Fruit fly (Drosophila melanogaster): ENCODE measurements around the gene Hsp60A.

Hsp60A gene

DNA sequence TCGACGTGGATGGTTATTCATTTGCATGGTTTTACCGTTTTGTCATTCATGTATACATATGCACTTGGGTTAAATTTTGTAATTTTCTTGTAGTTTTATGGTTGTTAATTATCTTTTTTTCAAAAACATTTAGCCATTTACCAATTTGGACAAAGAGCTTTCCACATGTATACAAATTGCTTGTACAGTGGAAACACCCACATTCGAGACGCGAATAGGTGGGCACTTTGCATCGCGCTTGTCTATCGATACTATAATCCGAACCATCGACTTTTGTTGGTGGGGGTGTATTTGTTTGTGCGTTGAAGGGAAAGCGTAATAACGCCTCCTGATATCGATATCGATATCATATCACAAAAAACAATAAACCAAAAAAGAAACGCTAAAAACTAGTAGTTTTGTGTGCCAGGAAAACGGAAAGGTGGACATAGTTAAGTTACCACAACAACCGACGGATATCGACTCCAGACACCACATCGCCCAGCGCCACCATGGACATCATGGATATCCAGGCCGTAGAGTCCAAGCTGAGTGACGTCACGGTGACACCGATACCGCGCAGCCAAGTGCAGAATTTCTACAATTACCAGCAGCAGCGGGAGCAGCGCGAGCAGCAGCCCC, 29.4 kb downstream of the Hsp60A start, which contains the start of gene CDK2AP1 (continued):
- TF ChIP-seq CG4707 (GFP tag; optimal IDR thresholded peaks at IDR 0.05) = no peak
- TF ChIP-seq cas (GFP tag; IDR thresholded peaks at IDR 0.05) = no peak
- TF ChIP-seq CG11504 (tag; optimal IDR thresholded peaks at IDR 0.05) = no peak
- TF ChIP-seq Awh (GFP tag; IDR thresholded peaks at IDR 0.05) = no peak
- no peak for TF ChIP-seq CG10543 (GFP tag; optimal IDR thresholded peaks at IDR 0.05)
- peak; percentile 9; the same call in 1 of the 2 replicates for TF ChIP-seq Xrp1 (GFP tag; IDR thresholded peaks at IDR 0.05)
- TF ChIP-seq CG6791 (GFP tag; IDR thresholded peaks at IDR 0.05; ENCODE audit: partially characterized antibody) = peak; percentile 87
- no peak for TF ChIP-seq Usf (GFP tag; optimal IDR thresholded peaks at IDR 0.05)
- peak; percentile 81 for TF ChIP-seq Sry-δ (GFP tag; optimal IDR thresholded peaks at IDR 0.05)
- TF ChIP-seq MTF-1 (GFP tag; optimal IDR thresholded peaks at IDR 0.05; ENCODE audit: borderline replicate concordance) = no peak
- TF ChIP-seq jing (GFP tag; optimal IDR thresholded peaks at IDR 0.05) = no peak
- TF ChIP-seq ci (GFP tag; IDR thresholded peaks at IDR 0.05) = no peak
- TF ChIP-seq dmrt99B (tag; optimal IDR thresholded peaks at IDR 0.05) = no peak
- TF ChIP-seq CG7271 (tag; optimal IDR thresholded peaks at IDR 0.05) = no peak
- TF ChIP-seq chm (GFP tag; IDR thresholded peaks at IDR 0.05) = no peak
- no peak for TF ChIP-seq Nf-YC (tag; optimal IDR thresholded peaks at IDR 0.05)
- TF ChIP-seq Bdp1 (GFP tag; optimal IDR thresholded peaks at IDR 0.05) = no peak
- peak; percentile 74 for TF ChIP-seq Opbp (GFP tag; IDR thresholded peaks at IDR 0.05; ENCODE audit: partially characterized antibody)
- TF ChIP-seq trem (tag; optimal IDR thresholded peaks at IDR 0.05) = peak; percentile 44
- no peak for TF ChIP-seq Jarid2 (GFP tag; optimal IDR thresholded peaks at IDR 0.05)
- peak; percentile 72 for TF ChIP-seq CG7963 (GFP tag; IDR thresholded peaks at IDR 0.05; ENCODE audit: partially characterized antibody)
- no peak for TF ChIP-seq TFAM (GFP tag; optimal IDR thresholded peaks at IDR 0.05)
- peak; percentile 39 for TF ChIP-seq Dek (tag; optimal IDR thresholded peaks at IDR 0.05)
- TF ChIP-seq CG30020 (tag; optimal IDR thresholded peaks at IDR 0.05) = peak; percentile 94
- no peak for TF ChIP-seq Spps (tag; optimal IDR thresholded peaks at IDR 0.05)
- no peak for TF ChIP-seq h (optimal IDR thresholded peaks at IDR 0.05)
- TF ChIP-seq CG2678 (tag; optimal IDR thresholded peaks at IDR 0.05) = peak; percentile 35
- peak; percentile 19 for TF ChIP-seq CG8290 (GFP tag; optimal IDR thresholded peaks at IDR 0.05)
- TF ChIP-seq CG8290 (tag; optimal IDR thresholded peaks at IDR 0.05) = no peak
- TF ChIP-seq CG12659 (GFP tag; optimal IDR thresholded peaks at IDR 0.05) = peak; percentile 50
- peak; percentile 70 for TF ChIP-seq Bgb (GFP tag; IDR thresholded peaks at IDR 0.05; ENCODE audit: partially characterized antibody)
- TF ChIP-seq CG11093 (GFP tag; IDR thresholded peaks at IDR 0.05) = no peak
- TF ChIP-seq CG11085 (GFP tag; IDR thresholded peaks at IDR 0.05) = no peak
- TF ChIP-seq Chrac-16 (GFP tag; optimal IDR thresholded peaks at IDR 0.05) = peak; percentile 3
- TF ChIP-seq fu2 (GFP tag; optimal IDR thresholded peaks at IDR 0.05) = peak; percentile 26
- TF ChIP-seq her (GFP tag; optimal IDR thresholded peaks at IDR 0.05) = peak; percentile 50
- no peak for TF ChIP-seq CG6813 (GFP tag; optimal IDR thresholded peaks at IDR 0.05)
- TF ChIP-seq CG6254 (GFP tag; optimal IDR thresholded peaks at IDR 0.05) = no peak
- no peak for TF ChIP-seq Six4 (GFP tag; optimal IDR thresholded peaks at IDR 0.05)
- TF ChIP-seq CG34376 (GFP tag; optimal IDR thresholded peaks at IDR 0.05) = no peak
- no peak for TF ChIP-seq Ssrp (tag; optimal IDR thresholded peaks at IDR 0.05)
- TF ChIP-seq CG13775 (GFP tag; optimal IDR thresholded peaks at IDR 0.05) = peak; percentile 25
- TF ChIP-seq bigmax (GFP tag; optimal IDR thresholded peaks at IDR 0.05) = no peak
- no peak for TF ChIP-seq CG12219 (GFP tag; optimal IDR thresholded peaks at IDR 0.05)
- peak; percentile 80 for TF ChIP-seq amos (GFP tag; IDR thresholded peaks at IDR 0.05; ENCODE audit: partially characterized antibody)
- TF ChIP-seq Asciz (GFP tag; optimal IDR thresholded peaks at IDR 0.05) = no peak
- peak; percentile 78 for TF ChIP-seq CG2116 (GFP tag; optimal IDR thresholded peaks at IDR 0.05)
- TF ChIP-seq Oli (tag; optimal IDR thresholded peaks at IDR 0.05) = no peak
- peak; percentile 12 for TF ChIP-seq pho (GFP tag; optimal IDR thresholded peaks at IDR 0.05)
- no peak for TF ChIP-seq BtbVII (GFP tag; optimal IDR thresholded peaks at IDR 0.05)
